Comparison of ENCODE assay signal across 2 fruit fly cellular contexts in the genomic region with DNA sequence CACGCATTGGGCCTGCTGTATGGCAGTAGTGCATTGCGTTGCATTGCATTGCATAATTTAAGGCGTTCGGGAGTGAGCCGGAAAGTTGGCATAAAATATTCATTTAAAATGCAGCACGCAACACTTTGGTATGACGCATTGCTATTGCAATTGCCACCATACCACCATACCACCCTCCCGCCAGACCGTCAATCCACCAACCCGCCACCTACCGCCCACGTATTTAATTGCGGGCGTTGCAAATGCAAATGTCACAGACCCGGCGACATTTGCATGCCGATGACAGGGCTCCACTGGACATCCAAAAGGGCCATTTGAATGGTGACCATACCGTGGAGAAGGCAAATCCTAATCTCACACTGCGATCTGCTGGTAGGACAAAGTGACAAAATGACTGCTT.
A peak's percentile ranks its signal among the peaks of the same experiment; 100 is the strongest.
TF ChIP-seq lines count a peak whose summit lies in the region.

No protein-coding gene starts in this region.

- TF ChIP-seq CTCF in S2 (optimal IDR thresholded peaks at IDR 0.05; lab: Kevin White, UChicago) = peak; percentile 40 to 56
- TF ChIP-seq CTCF in whole organism, embryonic (GFP tag; optimal IDR thresholded peaks at IDR 0.05; lab: Kevin White, UChicago) = peak; percentile 72

TF ChIP-seq in whole organism, embryonic, 481 proteins besides CTCF, POLR2A, EP300 and RAD21:
- TF ChIP-seq sisA (GFP tag; IDR thresholded peaks at IDR 0.05; lab: Robert Waterston, UW) (no peak), jigr1 (GFP tag; IDR thresholded peaks at IDR 0.05; lab: Robert Waterston, UW) (no peak), vvl (GFP tag; IDR thresholded peaks at IDR 0.05; lab: Robert Waterston, UW) (peak; percentile 20; the same call in 1 of the 2 replicates), MESR4 (GFP tag; optimal IDR thresholded peaks at IDR 0.05; lab: Kevin White, UChicago) (no peak), CG7357 (GFP tag; IDR thresholded peaks at IDR 0.05; lab: Robert Waterston, UW) (no peak), CG15479 (GFP tag; optimal IDR thresholded peaks at IDR 0.05; lab: Kevin White, UChicago) (no peak), H15 (GFP tag; IDR thresholded peaks at IDR 0.05; lab: Robert Waterston, UW) (no peak), CG3847 (GFP tag; IDR thresholded peaks at IDR 0.05; lab: Robert Waterston, UW) (no peak), ssp (GFP tag; IDR thresholded peaks at IDR 0.05; lab: Robert Waterston, UW) (no peak), nerfin-2 (GFP tag; IDR thresholded peaks at IDR 0.05; lab: Robert Waterston, UW; ENCODE audit: partially characterized antibody) (no peak), CG7372 (GFP tag; IDR thresholded peaks at IDR 0.05; lab: Robert Waterston, UW) (no peak), Side (GFP tag; optimal IDR thresholded peaks at IDR 0.05; lab: Kevin White, UChicago) (no peak), CG10979 (tag; optimal IDR thresholded peaks at IDR 0.05; lab: Kevin White, UChicago) (peak; percentile 41), dysf (GFP tag; IDR thresholded peaks at IDR 0.05; lab: Robert Waterston, UW) (0 out of 3 replicates have a peak, but pooled peaks have one; percentile 32), E2f1 (GFP tag; IDR thresholded peaks at IDR 0.05; lab: Robert Waterston, UW) (no peak), CG31365 (tag; optimal IDR thresholded peaks at IDR 0.05; lab: Kevin White, UChicago) (no peak), HLH4C (GFP tag; IDR thresholded peaks at IDR 0.05; lab: Robert Waterston, UW; ENCODE audit: partially characterized antibody) (0 out of 3 replicates have a peak, but pooled peaks have one; percentile 25), Dad (GFP tag; optimal IDR thresholded peaks at IDR 0.05; lab: Kevin White, UChicago) (no peak), Med (GFP tag; lab: Kevin White, UChicago) (no peak), CG4282 (GFP tag; optimal IDR thresholded peaks at IDR 0.05; lab: Kevin White, UChicago) (no peak), bcd (GFP tag; optimal IDR thresholded peaks at IDR 0.05; lab: Kevin White, UChicago) (no peak), Aef1 (GFP tag; IDR thresholded peaks at IDR 0.05; lab: Robert Waterston, UW) (no peak), CG18262 (tag; optimal IDR thresholded peaks at IDR 0.05; lab: Kevin White, UChicago) (no peak), CG2712 (tag; optimal IDR thresholded peaks at IDR 0.05; lab: Kevin White, UChicago) (no peak), Nf-YB (GFP tag; optimal IDR thresholded peaks at IDR 0.05; lab: Kevin White, UChicago) (no peak), gsb (GFP tag; IDR thresholded peaks at IDR 0.05; lab: Robert Waterston, UW) (no peak), slou (GFP tag; optimal IDR thresholded peaks at IDR 0.05; lab: Kevin White, UChicago) (no peak), phol (tag; optimal IDR thresholded peaks at IDR 0.05; lab: Kevin White, UChicago) (no peak), CG8765 (GFP tag; IDR thresholded peaks at IDR 0.05; lab: Robert Waterston, UW) (no peak), CG7928 (GFP tag; optimal IDR thresholded peaks at IDR 0.05; lab: Kevin White, UChicago) (no peak), nmo (GFP tag; optimal IDR thresholded peaks at IDR 0.05; lab: Kevin White, UChicago) (no peak), Ets65A (GFP tag; lab: Kevin White, UChicago) (no peak), CG8281 (tag; optimal IDR thresholded peaks at IDR 0.05; lab: Kevin White, UChicago) (peak; percentile 45), CG14050 (GFP tag; IDR thresholded peaks at IDR 0.05; lab: Robert Waterston, UW) (no peak), bab2 (GFP tag; optimal IDR thresholded peaks at IDR 0.05; lab: Kevin White, UChicago) (no peak), CG8388 (GFP tag; optimal IDR thresholded peaks at IDR 0.05; lab: Kevin White, UChicago) (no peak), chm (GFP tag; IDR thresholded peaks at IDR 0.05; lab: Robert Waterston, UW) (no peak), trh (GFP tag; optimal IDR thresholded peaks at IDR 0.05; lab: Kevin White, UChicago) (no peak)
